Worm (Caenorhabditis elegans) whole organism, L3 larva: Measurements from ENCODE around the gene egl-2.

ENCODE experiments used
- R02D3.7 ChIP-seq: fragments of 150-350 bp; optimal IDR thresholded peaks from 2 replicates; lab custom pipeline; 2014; ENCODE audit warnings: missing biosample characterization, missing genetic modification characterization
- aly-2 ChIP-seq: fragments of 150-350 bp; optimal IDR thresholded peaks from 2 replicates; lab custom pipeline; 2014; ENCODE audit warnings: missing biosample characterization, missing genetic modification characterization
- ceh-82 ChIP-seq: fragments of 150-350 bp; optimal IDR thresholded peaks from 2 replicates; lab custom pipeline; 2014; ENCODE audit warnings: missing biosample characterization, missing genetic modification characterization
- ceh-9 ChIP-seq: sonication (generic microtip); optimal IDR thresholded peaks from 2 replicates; lab custom pipeline; 2018; ENCODE audit warnings: missing biosample characterization, missing genetic modification characterization
- daf-12 ChIP-seq: fragments of 150-350 bp; optimal IDR thresholded peaks from 2 replicates; lab custom pipeline; 2014; ENCODE audit warnings: missing biosample characterization, missing genetic modification reagents, missing genetic modification characterization
- egl-27 ChIP-seq: sonication (generic microtip); optimal IDR thresholded peaks from 4 replicates; lab custom pipeline; 2017; ENCODE audit warnings: missing biosample characterization, missing genetic modification reagents, missing genetic modification characterization
- egl-5 ChIP-seq: fragments of 150-350 bp; optimal IDR thresholded peaks from 2 replicates; lab custom pipeline; 2017; ENCODE audit warnings: missing biosample characterization, missing genetic modification reagents, missing genetic modification characterization, inconsistent platforms
- elt-1 ChIP-seq: fragments of 150-350 bp; optimal IDR thresholded peaks from 2 replicates; lab custom pipeline; 2014; ENCODE audit warnings: missing biosample characterization, missing genetic modification characterization
- elt-3 ChIP-seq, 3 experiments: fragments of 150-350 bp in 1 of 3; sonication (generic microtip) in 2 of 3; optimal IDR thresholded peaks; 2 replicates in 2 of 3; 4 replicates in 1 of 3; lab custom pipeline; 2014 to 2017; ENCODE audit warnings: missing biosample characterization in 3 of 3, missing genetic modification characterization in 3 of 3
- eor-1 ChIP-seq, 2 experiments: fragments of 150-350 bp; optimal IDR thresholded peaks; 2 replicates each; lab custom pipeline; 2014 to 2018; ENCODE audit warnings: missing biosample characterization in 2 of 2, missing genetic modification characterization in 2 of 2
- fos-1 ChIP-seq: fragments of 150-350 bp; optimal IDR thresholded peaks from 2 replicates; lab custom pipeline; 2014; ENCODE audit warnings: missing biosample characterization, missing genetic modification characterization
- jun-1 ChIP-seq: fragments of 150-350 bp; optimal IDR thresholded peaks from 2 replicates; lab custom pipeline; 2014; ENCODE audit warnings: missing biosample characterization, missing genetic modification reagents, missing genetic modification characterization
- lin-15B ChIP-seq: fragments of 150-350 bp; optimal IDR thresholded peaks from 2 replicates; lab custom pipeline; 2014; ENCODE audit warnings: missing biosample characterization, missing genetic modification characterization
- lin-39 ChIP-seq: fragments of 150-350 bp; optimal IDR thresholded peaks from 2 replicates; lab custom pipeline; 2018; ENCODE audit warnings: missing biosample characterization, missing genetic modification reagents, missing genetic modification characterization
- mdl-1 ChIP-seq: fragments of 150-350 bp; optimal IDR thresholded peaks from 2 replicates; lab custom pipeline; 2014; ENCODE audit warnings: missing biosample characterization, missing genetic modification characterization
- mml-1 ChIP-seq: fragments of 150-350 bp; sonication (generic microtip); optimal IDR thresholded peaks from 3 replicates; lab custom pipeline; 2014; ENCODE audit warnings: missing biosample characterization, missing genetic modification characterization
- nfya-1 ChIP-seq: sonication (generic microtip); optimal IDR thresholded peaks from 2 replicates; lab custom pipeline; 2017; ENCODE audit warnings: missing genetic modification characterization, mild to moderate bottlenecking, missing compliant biosample characterization, antibody characterized with exemption, moderate library complexity; ENCODE audit not compliant: insufficient read depth
- nhr-11 ChIP-seq: fragments of 150-350 bp; optimal IDR thresholded peaks from 2 replicates; lab custom pipeline; 2014; ENCODE audit warnings: missing biosample characterization, missing genetic modification characterization
- nhr-12 ChIP-seq: fragments of 150-350 bp; optimal IDR thresholded peaks from 2 replicates; lab custom pipeline; 2014; ENCODE audit warnings: missing biosample characterization, missing genetic modification characterization
- nhr-23 ChIP-seq: fragments of 150-350 bp; optimal IDR thresholded peaks from 2 replicates; lab custom pipeline; 2014; ENCODE audit warnings: missing biosample characterization, missing genetic modification reagents, missing genetic modification characterization
- nhr-237 ChIP-seq: fragments of 150-350 bp; optimal IDR thresholded peaks from 2 replicates; lab custom pipeline; 2014; ENCODE audit warnings: missing biosample characterization, missing genetic modification characterization
- nhr-25 ChIP-seq: sonication (generic microtip); optimal IDR thresholded peaks from 2 replicates; lab custom pipeline; 2017; ENCODE audit warnings: missing biosample characterization, missing genetic modification characterization
- nhr-28 ChIP-seq: fragments of 150-350 bp; optimal IDR thresholded peaks from 2 replicates; lab custom pipeline; 2014; ENCODE audit warnings: missing biosample characterization, missing genetic modification characterization
- nhr-76 ChIP-seq: fragments of 150-350 bp; sonication (generic microtip); optimal IDR thresholded peaks from 5 replicates; lab custom pipeline; 2014; ENCODE audit warnings: missing biosample characterization, missing genetic modification characterization
- pha-4 ChIP-seq: fragments of 150-350 bp; optimal IDR thresholded peaks from 2 replicates; lab custom pipeline; 2014; ENCODE audit warnings: missing biosample characterization, missing genetic modification reagents, missing genetic modification characterization
- pqm-1 ChIP-seq: fragments of 150-350 bp; optimal IDR thresholded peaks from 2 replicates; lab custom pipeline; 2017; ENCODE audit warnings: missing biosample characterization, missing genetic modification characterization, inconsistent platforms
- skn-1 ChIP-seq: fragments of 150-350 bp; optimal IDR thresholded peaks from 2 replicates; lab custom pipeline; 2014; ENCODE audit warnings: missing biosample characterization, missing genetic modification characterization
- tbx-2 ChIP-seq: sonication (generic microtip); optimal IDR thresholded peaks from 2 replicates; lab custom pipeline; 2016; ENCODE audit warnings: mild to moderate bottlenecking, missing genetic modification characterization, missing compliant biosample characterization
- unc-39 ChIP-seq: sonication (generic microtip); optimal IDR thresholded peaks from 4 replicates; lab custom pipeline; 2017; ENCODE audit warnings: missing biosample characterization, missing genetic modification characterization
- unc-62 ChIP-seq: fragments of 150-350 bp; sonication (generic microtip); optimal IDR thresholded peaks from 4 replicates; lab custom pipeline; 2014; ENCODE audit warnings: missing biosample characterization, missing genetic modification reagents, missing genetic modification characterization
- zag-1 ChIP-seq: fragments of 150-350 bp; optimal IDR thresholded peaks from 2 replicates; lab custom pipeline; 2014; ENCODE audit warnings: missing biosample characterization, missing genetic modification characterization
- ztf-11 ChIP-seq: fragments of 150-350 bp; optimal IDR thresholded peaks from 2 replicates; lab custom pipeline; 2014; ENCODE audit warnings: missing biosample characterization, missing genetic modification characterization
- ztf-4 ChIP-seq: fragments of 150-350 bp; optimal IDR thresholded peaks from 2 replicates; lab custom pipeline; 2014; ENCODE audit warnings: missing biosample characterization, missing genetic modification characterization

Gene egl-2

ce11 chrV:1299232-1299631 lies at the start of gene egl-2:
egl-2 (minus strand) TSS chrV:1299332.
- TF ChIP-seq unc-39 (tag; lab: Kevin White, UChicago), result no peak
- TF ChIP-seq ztf-11 (tag; lab: Kevin White, UChicago), result no peak
- TF ChIP-seq lin-39 (tag; lab: Kevin White, UChicago), result no peak
- TF ChIP-seq nhr-12 (tag; lab: Kevin White, UChicago), result no peak
- no peak for TF ChIP-seq jun-1 (tag; lab: Kevin White, UChicago)
- TF ChIP-seq nhr-28 (tag; lab: Kevin White, UChicago), result no peak
- TF ChIP-seq lin-15B (tag; lab: Kevin White, UChicago), result no peak

ce11 chrV:1342712-1343111 lies 43.6 kb upstream of the egl-2 start:
- TF ChIP-seq egl-27 (tag; lab: Kevin White, UChicago) (no peak), lin-15B (tag; lab: Kevin White, UChicago) (no peak), nhr-76 (tag; lab: Kevin White, UChicago) (no peak), zag-1 (no peak), nfya-1 (tag; lab: Kevin White, UChicago) (no peak), egl-5 (tag; lab: Kevin White, UChicago) (no peak), mml-1 (tag; lab: Kevin White, UChicago) (no peak), elt-1 (tag; lab: Kevin White, UChicago) (no peak), eor-1 (tag; optimal IDR thresholded peaks at IDR 0.05; lab: Kevin White, UChicago) (no peak), mdl-1 (tag; lab: Kevin White, UChicago) (no peak), fos-1 (no peak), ceh-9 (tag; lab: Kevin White, UChicago) (no peak), unc-39 (tag; lab: Kevin White, UChicago) (no peak), pqm-1 (tag; lab: Kevin White, UChicago) (no peak), aly-2 (tag; lab: Kevin White, UChicago) (no peak)
- TF ChIP-seq, all 47 proteins: peak for 0

- TF ChIP-seq egl-5 (tag; lab: Kevin White, UChicago) (no peak), skn-1 (tag; lab: Kevin White, UChicago) (no peak), ztf-4 (tag; lab: Kevin White, UChicago) (no peak), elt-3 (tag; optimal IDR thresholded peaks at IDR 0.05; lab: Kevin White, UChicago) (no peak), unc-62 (GFP tag; lab: Kevin White, UChicago) (no peak), fos-1 (no peak), daf-12 (tag; lab: Kevin White, UChicago) (no peak), nhr-25 (tag; lab: Kevin White, UChicago) (no peak), tbx-2 (tag; lab: Kevin White, UChicago) (no peak), egl-27 (tag; lab: Kevin White, UChicago) (no peak), nhr-23 (no peak), ztf-11 (tag; lab: Kevin White, UChicago) (no peak), nhr-237 (tag; lab: Kevin White, UChicago) (no peak), lin-39 (tag; lab: Kevin White, UChicago) (no peak), zag-1 (no peak), ceh-82 (tag; lab: Kevin White, UChicago) (no peak), pha-4 (tag; lab: Kevin White, UChicago) (no peak), mdl-1 (tag; lab: Kevin White, UChicago) (no peak), nhr-11 (tag; lab: Kevin White, UChicago) (no peak)
Measured at ce11 chrV:1341276-1342050, 42.3 kb upstream of the egl-2 start.

ce11 chrV:1337701-1338100 lies 38.6 kb upstream of the egl-2 start:
- no peak for TF ChIP-seq nhr-237 (tag; lab: Kevin White, UChicago)

DNA sequence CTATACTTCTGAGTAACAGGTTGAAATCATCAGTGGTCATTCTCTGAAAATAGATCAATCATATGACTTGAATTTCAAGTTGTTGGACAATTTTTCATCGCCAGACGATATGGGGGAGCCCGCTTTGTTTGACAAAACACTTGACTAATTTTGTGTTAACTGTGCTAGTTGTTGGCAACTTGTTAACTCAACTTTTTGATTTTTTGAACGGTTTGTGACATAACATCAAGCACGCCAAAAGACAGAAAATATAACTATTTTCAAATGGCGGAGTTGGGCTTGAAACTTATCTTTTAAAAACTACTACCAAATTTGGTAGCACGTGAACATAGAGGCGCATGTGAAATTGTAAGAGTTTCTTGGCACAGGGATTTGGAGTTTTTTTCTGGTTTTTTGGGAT lies 36.8 kb upstream of the egl-2 start:
- TF ChIP-seq unc-39 (tag; lab: Kevin White, UChicago), result no peak
- TF ChIP-seq ztf-11 (tag; lab: Kevin White, UChicago), result no peak
- no peak for TF ChIP-seq R02D3.7 (tag; lab: Kevin White, UChicago)
- no peak for TF ChIP-seq nhr-12 (tag; lab: Kevin White, UChicago)
- no peak for TF ChIP-seq lin-39 (tag; lab: Kevin White, UChicago)
- TF ChIP-seq ceh-82 (tag; lab: Kevin White, UChicago), result no peak
- TF ChIP-seq pha-4 (tag; lab: Kevin White, UChicago), result peak; percentile 5
- TF ChIP-seq nhr-76 (tag; lab: Kevin White, UChicago), result no peak
